Fruit fly (Drosophila melanogaster) whole organism, pupa: ENCODE results near the gene capu.

Experiments used
- CG10348 ChIP-seq: fragments of 200-800 bp; sonication (Bioruptor generic); IDR thresholded peaks from 2 replicates; pipeline ENCODE4 v1.3.6; 2022; ENCODE audit warnings: missing biosample characterization, missing genetic modification characterization
- CG12605 ChIP-seq: fragments of 200-800 bp; sonication (Bioruptor generic); IDR thresholded peaks from 2 replicates; pipeline ENCODE4 v1.3.6; 2022; ENCODE audit warnings: missing biosample characterization, missing genetic modification characterization
- CG13204 ChIP-seq: fragments of 200-800 bp; sonication (Bioruptor generic); optimal IDR thresholded peaks from 2 replicates; lab custom pipeline; 2018; ENCODE audit warnings: missing biosample characterization, mild to moderate bottlenecking, missing genetic modification characterization, moderate library complexity
- CG14655 ChIP-seq: fragments of 200-800 bp; sonication (Bioruptor generic); optimal IDR thresholded peaks from 3 replicates; lab custom pipeline; 2017; ENCODE audit warnings: mild to moderate bottlenecking, missing biosample characterization, missing genetic modification reagents, missing genetic modification characterization
- CG15710 ChIP-seq: fragments of 200-800 bp; sonication (Bioruptor generic); optimal IDR thresholded peaks from 2 replicates; lab custom pipeline; 2018; ENCODE audit warnings: missing biosample characterization, mild to moderate bottlenecking, missing genetic modification characterization, moderate library complexity
- CG17806 ChIP-seq: fragments of 200-800 bp; sonication (Bioruptor generic); optimal IDR thresholded peaks from 2 replicates; lab custom pipeline; 2018; ENCODE audit warnings: missing biosample characterization, mild to moderate bottlenecking, missing genetic modification characterization, moderate library complexity
- CG32121 ChIP-seq: fragments of 200-800 bp; sonication (Bioruptor generic); IDR thresholded peaks from 2 replicates; pipeline ENCODE4 v1.3.6; 2022; ENCODE audit warnings: missing biosample characterization, missing genetic modification characterization
- CG34367 ChIP-seq: fragments of 200-800 bp; sonication (Bioruptor generic); optimal IDR thresholded peaks from 2 replicates; lab custom pipeline; 2018; ENCODE audit warnings: missing biosample characterization, mild to moderate bottlenecking, missing genetic modification characterization
- CG4496 ChIP-seq: fragments of 200-800 bp; sonication (Bioruptor generic); IDR thresholded peaks from 3 replicates; pipeline ENCODE4 v1.3.6; 2022; ENCODE audit warnings: missing biosample characterization, missing genetic modification characterization
- CG8159 ChIP-seq: fragments of 200-800 bp; sonication (Bioruptor generic); optimal IDR thresholded peaks from 3 replicates; lab custom pipeline; 2018; ENCODE audit warnings: missing biosample characterization, mild to moderate bottlenecking, missing genetic modification characterization, moderate library complexity
- CG8301 ChIP-seq: fragments of 200-800 bp; sonication (Bioruptor generic); optimal IDR thresholded peaks from 2 replicates; lab custom pipeline; 2018; ENCODE audit warnings: missing biosample characterization, mild to moderate bottlenecking, missing genetic modification characterization
- CG9948 ChIP-seq: fragments of 200-800 bp; sonication (Bioruptor generic); optimal IDR thresholded peaks from 2 replicates; lab custom pipeline; 2018; ENCODE audit warnings: missing biosample characterization, mild to moderate bottlenecking, missing genetic modification characterization, moderate library complexity
- D1 ChIP-seq: fragments of 200-800 bp; sonication (Bioruptor generic); optimal IDR thresholded peaks from 2 replicates; lab custom pipeline; 2018; ENCODE audit warnings: missing biosample characterization, mild to moderate bottlenecking, missing genetic modification characterization, moderate library complexity
- EcR ChIP-seq: fragments of 200-800 bp; sonication (Bioruptor generic); optimal IDR thresholded peaks from 3 replicates; lab custom pipeline; 2019; ENCODE audit warnings: missing biosample characterization, missing genetic modification characterization, mild to moderate bottlenecking, moderate library complexity, missing genetic modification reagents
- Ets98B ChIP-seq: fragments of 200-800 bp; sonication (Bioruptor generic); IDR thresholded peaks from 2 replicates; pipeline ENCODE4 v1.3.6; 2022; ENCODE audit warnings: missing biosample characterization, missing genetic modification characterization
- Pif1A ChIP-seq: fragments of 200-800 bp; sonication (Bioruptor generic); optimal IDR thresholded peaks from 3 replicates; lab custom pipeline; 2016; ENCODE audit warnings: missing biosample characterization, missing genetic modification characterization
- Pif1B ChIP-seq: fragments of 200-800 bp; sonication (Bioruptor generic); optimal IDR thresholded peaks from 3 replicates; lab custom pipeline; 2016; ENCODE audit warnings: missing biosample characterization, missing genetic modification characterization
- Snoo ChIP-seq: fragments of 200-800 bp; sonication (Bioruptor generic); optimal IDR thresholded peaks from 3 replicates; lab custom pipeline; 2017; ENCODE audit warnings: missing biosample characterization, mild to moderate bottlenecking, missing genetic modification characterization, inconsistent platforms
- fd96Ca ChIP-seq: fragments of 200-800 bp; sonication (Bioruptor generic); IDR thresholded peaks from 3 replicates; pipeline ENCODE4 v1.3.6; 2022; ENCODE audit warnings: missing biosample characterization, missing genetic modification characterization
- gl ChIP-seq: fragments of 200-800 bp; sonication (Bioruptor generic); optimal IDR thresholded peaks from 2 replicates; lab custom pipeline; 2018; ENCODE audit warnings: missing biosample characterization, mild to moderate bottlenecking, missing genetic modification characterization
- rn ChIP-seq: fragments of 200-800 bp; sonication (Bioruptor generic); IDR thresholded peaks from 2 replicates; pipeline ENCODE4 v1.3.6; 2022; ENCODE audit warnings: missing biosample characterization, missing genetic modification characterization

The capu gene

DNA sequence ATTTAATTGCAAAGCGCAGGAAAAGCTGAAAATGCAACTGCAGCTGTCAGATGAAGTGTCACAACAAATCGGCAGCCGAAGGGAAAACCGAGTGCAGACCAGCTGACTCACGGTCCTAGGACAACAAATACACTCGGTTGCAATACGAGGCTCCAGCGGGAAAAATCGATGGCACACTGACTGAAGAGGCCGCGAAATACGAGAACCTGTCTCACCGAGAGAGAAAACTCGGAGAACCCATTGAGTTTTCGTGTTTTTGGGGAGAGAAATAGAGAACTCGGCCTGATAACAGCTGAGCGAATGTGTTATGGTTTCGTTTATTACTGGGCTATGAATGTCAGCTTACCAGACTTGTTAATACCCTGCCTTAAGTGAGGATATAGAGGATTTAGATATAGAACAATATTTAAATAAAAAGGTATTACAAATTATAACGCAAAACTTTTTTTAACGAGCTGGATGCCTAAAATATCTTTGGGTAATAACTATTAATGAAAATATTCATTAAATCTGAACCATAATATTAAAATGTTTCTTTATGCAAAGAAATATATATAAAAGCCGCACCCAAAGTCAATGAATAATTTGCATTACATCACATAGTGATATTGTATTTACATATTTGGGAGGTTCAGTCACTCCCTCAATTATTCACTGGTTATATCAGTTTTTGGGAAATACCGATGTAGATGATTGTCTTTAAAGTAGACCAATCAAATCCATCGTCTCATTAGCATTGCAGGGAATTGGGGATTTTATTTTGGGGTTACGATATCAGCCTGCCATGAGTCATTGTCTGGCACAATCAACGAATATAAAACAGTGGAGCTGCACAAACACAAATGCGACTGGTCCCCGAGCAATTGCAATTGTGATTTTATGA, 6.5 kb downstream of the capu start:
- TF ChIP-seq Pif1A (GFP tag; lab: Kevin White, UChicago) (no peak), Ets98B (no peak), Snoo (tag; lab: Kevin White, UChicago) (peak; percentile 3), CG17806 (tag; lab: Kevin White, UChicago) (no peak), CG10348 (GFP tag; lab: Robert Waterston, UW) (no peak), CG8159 (tag; lab: Kevin White, UChicago) (peak; percentile 22), CG12605 (GFP tag; lab: Robert Waterston, UW) (no peak), CG15710 (tag; lab: Kevin White, UChicago) (no peak), CG4496 (GFP tag; lab: Robert Waterston, UW) (no peak), CG9948 (tag; lab: Kevin White, UChicago) (no peak), rn (GFP tag; lab: Robert Waterston, UW) (no peak), EcR (GFP tag; lab: Kevin White, UChicago) (no peak), CG32121 (GFP tag; lab: Robert Waterston, UW) (no peak), Pif1B (GFP tag; lab: Kevin White, UChicago) (no peak)
- TF ChIP-seq, all 21 proteins: peak for 2

DNA sequence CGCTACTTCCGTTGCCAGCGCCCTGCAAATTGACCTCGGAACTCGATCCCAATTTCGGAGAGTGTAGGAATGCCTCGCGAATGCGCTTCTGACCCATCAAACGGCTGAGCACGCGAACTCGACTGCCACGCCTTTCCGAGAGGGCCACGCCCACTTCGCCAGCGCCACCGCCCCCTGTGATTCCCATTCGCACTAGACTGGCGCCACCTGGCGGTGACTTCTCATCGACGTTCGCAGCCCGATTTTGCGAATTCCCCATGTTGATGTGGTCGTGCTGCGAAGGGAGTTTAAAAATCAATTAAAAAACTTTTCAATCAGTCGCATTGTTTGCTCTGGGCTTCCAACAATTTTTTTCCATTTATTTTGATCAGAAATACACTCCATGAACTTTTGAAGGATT, 9.3 kb downstream of the capu start:
- TF ChIP-seq CG4496 (GFP tag; lab: Robert Waterston, UW) (no peak), EcR (GFP tag; lab: Kevin White, UChicago) (no peak), CG17806 (tag; lab: Kevin White, UChicago) (no peak), rn (GFP tag; lab: Robert Waterston, UW) (no peak), CG34367 (tag; lab: Kevin White, UChicago) (no peak), Snoo (tag; lab: Kevin White, UChicago) (no peak), CG13204 (GFP tag; lab: Kevin White, UChicago) (no peak), fd96Ca (GFP tag; lab: Robert Waterston, UW) (no peak), CG8159 (tag; lab: Kevin White, UChicago) (no peak), Pif1B (GFP tag; lab: Kevin White, UChicago) (no peak), CG10348 (GFP tag; lab: Robert Waterston, UW) (no peak), Ets98B (no peak), gl (no peak), CG14655 (GFP tag; lab: Kevin White, UChicago) (no peak), Pif1A (GFP tag; lab: Kevin White, UChicago) (no peak), CG9948 (tag; lab: Kevin White, UChicago) (no peak), CG15710 (tag; lab: Kevin White, UChicago) (no peak), CG12605 (GFP tag; lab: Robert Waterston, UW) (no peak), D1 (tag; lab: Kevin White, UChicago) (no peak)

DNA sequence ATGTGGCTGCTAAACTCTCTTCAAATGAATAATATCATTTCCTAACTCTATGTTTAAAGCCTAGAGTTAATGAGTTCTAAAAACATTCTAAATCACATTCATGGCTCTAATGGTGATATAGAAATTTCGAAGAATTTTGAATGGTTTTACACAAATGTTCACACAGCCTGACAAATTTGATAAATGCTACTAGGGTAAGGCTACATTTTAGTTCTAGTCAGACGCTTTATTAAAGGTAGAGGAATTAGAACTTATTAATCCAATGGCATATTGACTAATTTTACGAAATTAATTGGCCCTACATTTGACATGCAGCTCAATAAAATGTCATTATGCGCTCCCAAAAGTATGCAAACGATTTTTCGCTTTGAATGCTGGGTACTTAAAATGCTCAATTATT, 12.8 kb downstream of the capu start:
- TF ChIP-seq CG9948 (tag; lab: Kevin White, UChicago) (no peak), gl (no peak), CG34367 (tag; lab: Kevin White, UChicago) (no peak), rn (GFP tag; lab: Robert Waterston, UW) (no peak), CG12605 (GFP tag; lab: Robert Waterston, UW) (no peak), Ets98B (no peak), CG15710 (tag; lab: Kevin White, UChicago) (no peak), CG8159 (tag; lab: Kevin White, UChicago) (no peak), D1 (tag; lab: Kevin White, UChicago) (no peak), CG8301 (tag; lab: Kevin White, UChicago) (no peak), Pif1B (GFP tag; lab: Kevin White, UChicago) (no peak), Pif1A (GFP tag; lab: Kevin White, UChicago) (no peak), CG14655 (GFP tag; lab: Kevin White, UChicago) (no peak), CG4496 (GFP tag; lab: Robert Waterston, UW) (no peak), CG17806 (tag; lab: Kevin White, UChicago) (no peak), Snoo (tag; lab: Kevin White, UChicago) (no peak), EcR (GFP tag; lab: Kevin White, UChicago) (no peak), CG10348 (GFP tag; lab: Robert Waterston, UW) (no peak), CG13204 (GFP tag; lab: Kevin White, UChicago) (no peak), fd96Ca (GFP tag; lab: Robert Waterston, UW) (no peak)
- TF ChIP-seq, all 21 proteins: peak for 0

DNA sequence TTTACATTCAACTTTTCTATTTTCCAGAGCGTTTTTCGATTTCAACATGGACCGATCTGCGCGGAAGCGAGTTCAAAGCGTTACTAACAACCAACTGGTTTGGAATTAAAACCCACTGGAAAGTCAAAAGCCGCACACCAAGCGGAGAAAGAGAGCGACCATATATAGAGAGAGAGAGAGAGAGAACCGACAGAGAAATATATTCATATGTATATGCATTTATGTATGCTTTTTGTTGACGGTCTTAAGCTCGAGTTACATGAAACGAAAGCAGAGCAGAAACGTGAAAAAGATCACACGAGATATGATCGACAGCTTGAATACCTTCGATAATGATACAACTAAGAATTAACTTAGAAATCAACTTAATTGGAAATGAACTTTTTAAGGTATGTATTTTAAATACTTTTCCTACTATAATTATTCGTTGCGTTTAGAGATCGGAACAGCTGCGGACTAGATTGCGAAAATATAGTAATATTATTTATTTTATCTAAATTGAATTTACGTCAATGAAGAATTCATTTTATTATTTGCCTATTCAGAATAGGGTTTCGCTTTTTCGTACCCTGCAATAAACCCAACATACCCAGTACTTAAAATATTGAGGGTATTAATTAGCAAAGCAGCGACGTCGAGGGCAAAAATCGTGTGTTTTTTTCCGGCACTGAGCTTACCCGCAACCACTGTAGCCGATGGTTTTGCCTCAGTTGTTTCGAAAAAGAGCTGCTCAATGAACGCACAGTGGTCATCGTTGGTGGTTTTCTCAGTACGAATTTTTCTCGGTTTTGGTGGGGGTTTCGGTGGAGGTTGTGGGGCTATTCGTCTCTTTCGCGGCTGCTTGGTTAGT, 13.7 kb downstream of the capu start:
- TF ChIP-seq CG8301 (tag; lab: Kevin White, UChicago) = peak; percentile 72
- TF ChIP-seq rn (GFP tag; lab: Robert Waterston, UW) = no peak
- TF ChIP-seq CG8159 (tag; lab: Kevin White, UChicago) = peak; percentile 82
- peak; percentile 43 for TF ChIP-seq Ets98B
- TF ChIP-seq CG10348 (GFP tag; lab: Robert Waterston, UW) = peak; percentile 53; the same call in 1 of the 2 replicates
- TF ChIP-seq CG12605 (GFP tag; lab: Robert Waterston, UW) = no peak
- TF ChIP-seq CG15710 (tag; lab: Kevin White, UChicago) = peak; percentile 82
- TF ChIP-seq CG4496 (GFP tag; lab: Robert Waterston, UW) = peak; percentile 57; the same call in 2 of the 3 replicates
- TF ChIP-seq D1 (tag; lab: Kevin White, UChicago) = peak; percentile 22
- peak; percentile 59 for TF ChIP-seq Snoo (tag; lab: Kevin White, UChicago)
- peak; percentile 30 for TF ChIP-seq CG13204 (GFP tag; lab: Kevin White, UChicago)
- peak; percentile 65 for TF ChIP-seq Pif1A (GFP tag; lab: Kevin White, UChicago)
- peak; percentile 43 for TF ChIP-seq EcR (GFP tag; lab: Kevin White, UChicago)
- peak; percentile 51 for TF ChIP-seq CG34367 (tag; lab: Kevin White, UChicago)
- TF ChIP-seq CG32121 (GFP tag; lab: Robert Waterston, UW) = peak; percentile 40; the same call in 1 of the 2 replicates
- peak; percentile 33 for TF ChIP-seq CG17806 (tag; lab: Kevin White, UChicago)
- TF ChIP-seq Pif1B (GFP tag; lab: Kevin White, UChicago) = peak; percentile 32
- peak; percentile 81 for TF ChIP-seq CG14655 (GFP tag; lab: Kevin White, UChicago)
- peak; percentile 71 for TF ChIP-seq CG9948 (tag; lab: Kevin White, UChicago)
- peak; percentile 66 for TF ChIP-seq fd96Ca (GFP tag; lab: Robert Waterston, UW)
- no peak for TF ChIP-seq gl
- TF ChIP-seq, all 21 proteins: peak for 18
